Worm (Caenorhabditis elegans) whole organism, late embryonic: ENCODE results near the gene ptr-4.

ENCODE experiments used
- C38D4.7 ChIP-seq: fragments of 200-800 bp; sonication (Bioruptor generic); optimal IDR thresholded peaks from 2 replicates; lab custom pipeline; 2018; ENCODE audit warnings: mild to moderate bottlenecking, missing genetic modification characterization, moderate library complexity, missing compliant biosample characterization
- ahr-1 ChIP-seq: sonication (generic microtip); optimal IDR thresholded peaks from 2 replicates; lab custom pipeline; 2016; ENCODE audit warnings: missing genetic modification characterization, missing compliant biosample characterization
- ceh-18 ChIP-seq: sonication (generic microtip); optimal IDR thresholded peaks from 2 replicates; lab custom pipeline; 2016; ENCODE audit warnings: missing genetic modification characterization, missing compliant biosample characterization
- ceh-19 ChIP-seq: fragments of 200-800 bp; sonication (Bioruptor generic); optimal IDR thresholded peaks from 2 replicates; lab custom pipeline; 2018; ENCODE audit warnings: mild to moderate bottlenecking, missing genetic modification characterization, missing compliant biosample characterization
- ceh-2 ChIP-seq: sonication (generic microtip); optimal IDR thresholded peaks from 2 replicates; lab custom pipeline; 2016; ENCODE audit warnings: missing genotype, missing genetic modification characterization, missing compliant biosample characterization
- ceh-48 ChIP-seq: sonication (generic microtip); optimal IDR thresholded peaks from 2 replicates; lab custom pipeline; 2016; ENCODE audit warnings: missing genetic modification characterization, inconsistent platforms, missing compliant biosample characterization
- dmd-4 ChIP-seq: sonication (generic microtip); optimal IDR thresholded peaks from 2 replicates; lab custom pipeline; 2016; ENCODE audit warnings: borderline replicate concordance, missing genetic modification characterization, missing compliant biosample characterization
- elt-2 ChIP-seq: sonication (generic microtip); optimal IDR thresholded peaks from 2 replicates; lab custom pipeline; 2016; ENCODE audit warnings: missing genetic modification reagents, missing genetic modification characterization, missing compliant biosample characterization
- elt-4 ChIP-seq: sonication (generic microtip); optimal IDR thresholded peaks from 2 replicates; lab custom pipeline; 2016; ENCODE audit warnings: missing genetic modification characterization, missing compliant biosample characterization
- ets-4 ChIP-seq: sonication (generic microtip); optimal IDR thresholded peaks from 2 replicates; lab custom pipeline; 2016; ENCODE audit warnings: missing genetic modification characterization, missing compliant biosample characterization
- eyg-1 ChIP-seq: sonication (generic microtip); optimal IDR thresholded peaks from 2 replicates; lab custom pipeline; 2016; ENCODE audit warnings: missing genotype, missing genetic modification characterization, missing compliant biosample characterization
- fax-1 ChIP-seq: sonication (generic microtip); optimal IDR thresholded peaks from 2 replicates; lab custom pipeline; 2016; ENCODE audit warnings: missing genotype, missing genetic modification characterization, missing compliant biosample characterization
- fkh-10 ChIP-seq: fragments of 150-350 bp; optimal IDR thresholded peaks from 2 replicates; lab custom pipeline; 2014; ENCODE audit warnings: missing biosample characterization, missing genetic modification reagents, missing genetic modification characterization
- gmeb-2 ChIP-seq: sonication (generic microtip); optimal IDR thresholded peaks from 2 replicates; lab custom pipeline; 2016; ENCODE audit warnings: missing genetic modification characterization, inconsistent platforms, missing compliant biosample characterization
- hlh-30 ChIP-seq: sonication (generic microtip); optimal IDR thresholded peaks from 2 replicates; lab custom pipeline; 2017; ENCODE audit warnings: antibody characterized with exemption, missing genetic modification characterization, missing compliant biosample characterization; ENCODE audit not compliant: insufficient read depth
- lin-11 ChIP-seq: fragments of 200-800 bp; sonication (Bioruptor generic); optimal IDR thresholded peaks from 2 replicates; lab custom pipeline; 2018; ENCODE audit warnings: mild to moderate bottlenecking, missing genetic modification characterization, missing compliant biosample characterization
- nfya-1 ChIP-seq: sonication (generic microtip); optimal IDR thresholded peaks from 2 replicates; lab custom pipeline; 2017; ENCODE audit warnings: missing genetic modification characterization, mild to moderate bottlenecking, missing compliant biosample characterization, antibody characterized with exemption, moderate library complexity
- nhr-232 ChIP-seq: sonication (generic microtip); optimal IDR thresholded peaks from 2 replicates; lab custom pipeline; 2016; ENCODE audit warnings: missing genetic modification characterization, missing compliant biosample characterization
- pat-9 ChIP-seq: fragments of 200-800 bp; sonication (Bioruptor generic); optimal IDR thresholded peaks from 2 replicates; lab custom pipeline; 2018; ENCODE audit warnings: mild to moderate bottlenecking, missing genetic modification characterization, moderate library complexity, missing compliant biosample characterization
- pax-1 ChIP-seq: fragments of 150-350 bp; optimal IDR thresholded peaks from 2 replicates; lab custom pipeline; 2014; ENCODE audit warnings: missing biosample characterization, missing genetic modification characterization
- pha-4 ChIP-seq: fragments of 150-350 bp; optimal IDR thresholded peaks from 2 replicates; lab custom pipeline; 2018; ENCODE audit warnings: missing biosample characterization, missing genetic modification reagents, missing genetic modification characterization
- pqm-1 ChIP-seq: sonication (generic microtip); optimal IDR thresholded peaks from 2 replicates; lab custom pipeline; 2016; ENCODE audit warnings: missing genetic modification characterization, missing compliant biosample characterization
- ref-2 ChIP-seq: sonication (generic microtip); optimal IDR thresholded peaks from 2 replicates; lab custom pipeline; 2016; ENCODE audit warnings: missing genetic modification characterization, missing compliant biosample characterization
- sox-2 ChIP-seq: fragments of 200-800 bp; sonication (Bioruptor generic); IDR thresholded peaks from 2 replicates; pipeline ENCODE4 v1.3.6; 2022; ENCODE audit warnings: missing genetic modification reagents, missing genetic modification characterization, missing compliant biosample characterization
- sox-4 ChIP-seq: sonication (generic microtip); optimal IDR thresholded peaks from 2 replicates; lab custom pipeline; 2017; ENCODE audit warnings: mild to moderate bottlenecking, missing genetic modification characterization, inconsistent platforms, missing compliant biosample characterization
- tbx-2 ChIP-seq: sonication (generic microtip); optimal IDR thresholded peaks from 2 replicates; lab custom pipeline; 2016; ENCODE audit warnings: missing genetic modification characterization, missing compliant biosample characterization
- tbx-7 ChIP-seq: sonication (generic microtip); optimal IDR thresholded peaks from 2 replicates; lab custom pipeline; 2016; ENCODE audit warnings: missing genotype, missing genetic modification characterization, missing compliant biosample characterization
- unc-3 ChIP-seq, 2 experiments: fragments of 200-800 bp in 1 of 2; sonication (Bioruptor generic) in 1 of 2; sonication (generic microtip) in 1 of 2; conservative IDR thresholded peaks in 1 of 2; optimal IDR thresholded peaks in 1 of 2; 2 replicates each; pipeline versions ENCODE4 v1.3.6 to Lab custom; 2016 to 2022; ENCODE audit warnings: missing compliant biosample characterization in 2 of 2, missing genetic modification characterization in 2 of 2, missing genetic modification reagents in 1 of 2

ptr-4 gene

ce11 chrX:6020782-6021181, 45.0 kb downstream of the ptr-4 start:
- TF ChIP-seq nhr-232 (tag; lab: Kevin White, UChicago) (no peak), C38D4.7 (GFP tag; lab: Kevin White, UChicago) (no peak), ets-4 (tag; lab: Kevin White, UChicago) (no peak), nfya-1 (tag; lab: Kevin White, UChicago) (no peak), lin-11 (tag; lab: Kevin White, UChicago) (no peak), hlh-30 (tag; lab: Kevin White, UChicago) (no peak), ref-2 (tag; lab: Kevin White, UChicago) (no peak), tbx-2 (tag; lab: Kevin White, UChicago) (no peak), pax-1 (no peak), eyg-1 (tag; lab: Kevin White, UChicago) (no peak), fax-1 (tag; lab: Kevin White, UChicago) (no peak)

- TF ChIP-seq sox-4 (tag; lab: Kevin White, UChicago) (no peak), tbx-7 (tag; lab: Kevin White, UChicago) (no peak), unc-3 (GFP tag; conservative IDR thresholded peaks at IDR 0.05; lab: Robert Waterston, UW) (no peak), unc-3 (tag; optimal IDR thresholded peaks at IDR 0.05; lab: Kevin White, UChicago) (no peak), lin-11 (tag; lab: Kevin White, UChicago) (no peak), ets-4 (tag; lab: Kevin White, UChicago) (no peak), ceh-19 (no peak), eyg-1 (tag; lab: Kevin White, UChicago) (no peak), pat-9 (tag; lab: Kevin White, UChicago) (no peak), ceh-48 (tag; lab: Kevin White, UChicago) (no peak), pqm-1 (tag; lab: Kevin White, UChicago) (no peak), elt-4 (tag; lab: Kevin White, UChicago) (no peak), pha-4 (no peak)
Observed at ce11 chrX:6019886-6020469, 45.8 kb downstream of the ptr-4 start, which contains the start of gene C09B8.4. Gene C09B8.4 (minus strand): TSS chrX:6019936.

- TF ChIP-seq ref-2 (tag; lab: Kevin White, UChicago) (no peak), pat-9 (tag; lab: Kevin White, UChicago) (no peak), ceh-2 (no peak), C38D4.7 (GFP tag; lab: Kevin White, UChicago) (no peak), fkh-10 (GFP tag; lab: Kevin White, UChicago) (no peak), dmd-4 (no peak), elt-2 (tag; lab: Kevin White, UChicago) (no peak), gmeb-2 (tag; lab: Kevin White, UChicago) (no peak), sox-2 (GFP tag; lab: Robert Waterston, UW) (no peak), ceh-18 (no peak), ahr-1 (tag; lab: Kevin White, UChicago) (no peak)
- TF ChIP-seq, all 69 proteins: peak for 0
Observed at ce11 chrX:6015096-6015495, 50.7 kb downstream of the ptr-4 start, which contains the start of gene C09B8.8. Gene C09B8.8 (plus strand): TSS chrX:6015492.
